Fruit fly (Drosophila melanogaster): Measurements from ENCODE around the gene pths.
A peak's percentile ranks its signal among the peaks of the same experiment; 100 is the strongest.

Gene pths

DNA sequence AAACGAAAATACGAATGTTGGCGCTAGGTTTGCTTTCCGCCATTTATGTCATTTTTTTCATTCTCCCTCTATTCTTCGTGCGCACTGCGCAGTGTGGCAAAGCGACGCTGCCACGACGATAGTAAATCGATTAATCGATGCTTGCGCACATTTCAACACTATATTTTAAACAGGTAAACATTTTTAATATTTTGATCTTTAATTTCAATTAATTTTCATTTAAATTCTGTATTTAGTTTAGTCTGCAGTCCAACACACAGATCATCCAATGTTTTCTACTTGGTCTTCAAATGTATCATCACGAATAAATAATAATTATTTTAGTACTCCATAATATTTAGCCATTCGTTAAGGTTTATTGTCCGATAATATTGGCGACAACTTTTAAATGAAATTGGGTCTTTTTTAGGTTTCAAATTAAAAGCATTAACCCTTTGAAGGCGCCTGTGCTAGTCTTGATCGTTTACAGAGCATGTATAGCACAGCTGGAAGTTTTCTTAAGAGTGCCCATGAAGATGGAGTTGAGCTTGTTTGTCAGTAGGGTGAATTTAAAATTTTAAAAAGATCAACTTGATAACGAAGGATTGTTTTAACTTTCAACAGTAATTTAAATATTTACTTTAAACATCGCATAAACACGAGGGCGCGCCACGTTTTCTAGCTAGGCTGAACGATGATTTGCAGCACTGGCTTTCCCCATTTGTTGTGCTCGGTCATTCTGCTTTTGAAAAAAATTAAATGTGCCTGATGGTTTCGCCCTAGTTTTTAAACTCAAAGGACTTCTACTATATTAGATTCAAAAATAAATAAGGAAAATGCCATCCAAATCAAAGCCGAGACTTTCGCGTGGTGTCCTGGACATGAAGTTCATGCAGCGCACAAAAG lies 13.4 kb downstream of the pths start, which contains the start of the genes Mpp6 and E2f2 (continued):
- no peak for TF ChIP-seq CG18011 (GFP tag; optimal IDR thresholded peaks at IDR 0.05)
- TF ChIP-seq Eip74EF (GFP tag; optimal IDR thresholded peaks at IDR 0.05): no peak
- no peak for TF ChIP-seq p53 (GFP tag; optimal IDR thresholded peaks at IDR 0.05)
- TF ChIP-seq ac (GFP tag; optimal IDR thresholded peaks at IDR 0.05): no peak
- no peak for TF ChIP-seq her (GFP tag; optimal IDR thresholded peaks at IDR 0.05)
- TF ChIP-seq CG11560 (tag; IDR thresholded peaks at IDR 0.05): peak; percentile 49; the same call in 1 of the 3 replicates
- TF ChIP-seq Dip2 (GFP tag; IDR thresholded peaks at IDR 0.05): no peak
- TF ChIP-seq ci (GFP tag; IDR thresholded peaks at IDR 0.05): 0 out of 3 replicates have a peak, but pooled peaks have one; percentile 12
- TF ChIP-seq ham (GFP tag; IDR thresholded peaks at IDR 0.05): no peak
- TF ChIP-seq CrebB (tag; optimal IDR thresholded peaks at IDR 0.05): no peak
- TF ChIP-seq gsb (GFP tag; IDR thresholded peaks at IDR 0.05): no peak
- peak; percentile 89 for TF ChIP-seq Bgb (GFP tag; IDR thresholded peaks at IDR 0.05; ENCODE audit: partially characterized antibody)
- no peak for TF ChIP-seq CG6765 (GFP tag; optimal IDR thresholded peaks at IDR 0.05)
- no peak for TF ChIP-seq CG3995 (GFP tag; optimal IDR thresholded peaks at IDR 0.05)
- peak; percentile 91 for TF ChIP-seq CG9932 (GFP tag; IDR thresholded peaks at IDR 0.05)
- TF ChIP-seq chif (GFP tag; optimal IDR thresholded peaks at IDR 0.05): no peak
- TF ChIP-seq CG32767 (GFP tag; IDR thresholded peaks at IDR 0.05): no peak
- peak; percentile 59; the same call in 2 of the 3 replicates for TF ChIP-seq H15 (GFP tag; IDR thresholded peaks at IDR 0.05)
- peak; percentile 1 for TF ChIP-seq Tbp (GFP tag; optimal IDR thresholded peaks at IDR 0.05)
- TF ChIP-seq Optix (GFP tag; IDR thresholded peaks at IDR 0.05): no peak
- no peak for TF ChIP-seq D19B (GFP tag; optimal IDR thresholded peaks at IDR 0.05)
- no peak for TF ChIP-seq pnt (GFP tag; optimal IDR thresholded peaks at IDR 0.05)
- TF ChIP-seq Hey (tag; optimal IDR thresholded peaks at IDR 0.05): no peak
- no peak for TF ChIP-seq ssp (GFP tag; IDR thresholded peaks at IDR 0.05)
- peak; percentile 50 for TF ChIP-seq CG18599 (GFP tag; optimal IDR thresholded peaks at IDR 0.05)
- TF ChIP-seq Sox100B (GFP tag; optimal IDR thresholded peaks at IDR 0.05): peak; percentile 36
- TF ChIP-seq btn (GFP tag; optimal IDR thresholded peaks at IDR 0.05): no peak
- TF ChIP-seq E2f2 (GFP tag; IDR thresholded peaks at IDR 0.05): peak; percentile 93
- peak; percentile 4 for TF ChIP-seq vfl (GFP tag; optimal IDR thresholded peaks at IDR 0.05)
- no peak for TF ChIP-seq MTF-1 (GFP tag; optimal IDR thresholded peaks at IDR 0.05; ENCODE audit: borderline replicate concordance)
- TF ChIP-seq CG2116 (GFP tag; optimal IDR thresholded peaks at IDR 0.05): peak; percentile 62
- TF ChIP-seq grau (tag; optimal IDR thresholded peaks at IDR 0.05): peak; percentile 24
- TF ChIP-seq NC2β (GFP tag; optimal IDR thresholded peaks at IDR 0.05): no peak
- no peak for TF ChIP-seq CG1233 (GFP tag; optimal IDR thresholded peaks at IDR 0.05)
- peak; percentile 23 for TF ChIP-seq CG1602 (GFP tag; optimal IDR thresholded peaks at IDR 0.05)
- no peak for TF ChIP-seq CG17328 (GFP tag; IDR thresholded peaks at IDR 0.05)
- TF ChIP-seq eyg (GFP tag; optimal IDR thresholded peaks at IDR 0.05): no peak
- peak; percentile 86 for TF ChIP-seq CG16813 (GFP tag; IDR thresholded peaks at IDR 0.05; ENCODE audit: partially characterized antibody)
- TF ChIP-seq NfI (GFP tag; optimal IDR thresholded peaks at IDR 0.05): peak; percentile 57
- peak; percentile 4 for TF ChIP-seq CG4617 (GFP tag; optimal IDR thresholded peaks at IDR 0.05; ENCODE audit: borderline replicate concordance)
- TF ChIP-seq CG7271 (tag; optimal IDR thresholded peaks at IDR 0.05): no peak
- TF ChIP-seq Hr39 (optimal IDR thresholded peaks at IDR 0.05): no peak
- TF ChIP-seq CG9437 (GFP tag; optimal IDR thresholded peaks at IDR 0.05): peak; percentile 27
- TF ChIP-seq B-H2 (GFP tag; optimal IDR thresholded peaks at IDR 0.05): peak; percentile 61
- no peak for TF ChIP-seq abd-A (tag; optimal IDR thresholded peaks at IDR 0.05)
- TF ChIP-seq Hsf (GFP tag; optimal IDR thresholded peaks at IDR 0.05): peak; percentile 24
- TF ChIP-seq Asciz (GFP tag; optimal IDR thresholded peaks at IDR 0.05): no peak
- TF ChIP-seq tap (tag; optimal IDR thresholded peaks at IDR 0.05): no peak
- TF ChIP-seq CG4282 (GFP tag; optimal IDR thresholded peaks at IDR 0.05): no peak
